Worm (Caenorhabditis elegans) whole organism, L2 larva: ENCODE data around the gene metl-18.

ENCODE experiments used
- C34F6.9 ChIP-seq: fragments of 150-350 bp; optimal IDR thresholded peaks from 2 replicates; lab custom pipeline; 2014; ENCODE audit warnings: missing biosample characterization, missing genetic modification characterization
- F13H6.1 ChIP-seq: sonication (generic microtip); optimal IDR thresholded peaks from 2 replicates; lab custom pipeline; 2016; ENCODE audit warnings: missing genetic modification characterization, missing compliant biosample characterization
- R02D3.7 ChIP-seq: fragments of 150-350 bp; optimal IDR thresholded peaks from 2 replicates; lab custom pipeline; 2014; ENCODE audit warnings: missing biosample characterization, missing genetic modification characterization
- Y55F3AM.14 ChIP-seq: fragments of 200-800 bp; sonication (Bioruptor generic); optimal IDR thresholded peaks from 2 replicates; lab custom pipeline; 2018; ENCODE audit warnings: mild to moderate bottlenecking, missing genetic modification characterization, missing compliant biosample characterization
- alr-1 ChIP-seq: fragments of 150-350 bp; optimal IDR thresholded peaks from 2 replicates; lab custom pipeline; 2014; ENCODE audit warnings: missing biosample characterization, missing genetic modification characterization
- ama-1 ChIP-seq: fragments of 150-350 bp; optimal IDR thresholded peaks from 2 replicates; lab custom pipeline; 2018; ENCODE audit warnings: inconsistent platforms
- blmp-1 ChIP-seq: sonication (generic microtip); optimal IDR thresholded peaks from 2 replicates; lab custom pipeline; 2017; ENCODE audit warnings: missing genetic modification characterization, mild to moderate bottlenecking, missing compliant biosample characterization, antibody characterized with exemption, moderate library complexity; ENCODE audit not compliant: insufficient read depth
- crh-2 ChIP-seq: sonication (generic microtip); optimal IDR thresholded peaks from 2 replicates; lab custom pipeline; 2017; ENCODE audit warnings: missing biosample characterization, missing genetic modification characterization
- dmd-4 ChIP-seq: sonication (generic microtip); optimal IDR thresholded peaks from 2 replicates; lab custom pipeline; 2017; ENCODE audit warnings: missing biosample characterization, missing genetic modification characterization
- egl-27 ChIP-seq: sonication (generic microtip); optimal IDR thresholded peaks from 3 replicates; lab custom pipeline; 2017; ENCODE audit warnings: missing biosample characterization, missing genetic modification reagents, missing genetic modification characterization
- elt-1 ChIP-seq: fragments of 150-350 bp; optimal IDR thresholded peaks from 2 replicates; lab custom pipeline; 2014; ENCODE audit warnings: missing biosample characterization, missing genetic modification characterization
- elt-3 ChIP-seq: sonication (generic microtip); optimal IDR thresholded peaks from 2 replicates; lab custom pipeline; 2017; ENCODE audit warnings: missing biosample characterization, missing genetic modification characterization
- fos-1 ChIP-seq: fragments of 150-350 bp; optimal IDR thresholded peaks from 2 replicates; lab custom pipeline; 2014; ENCODE audit warnings: missing biosample characterization, missing genetic modification characterization
- lin-39 ChIP-seq: fragments of 150-350 bp; optimal IDR thresholded peaks from 2 replicates; lab custom pipeline; 2014; ENCODE audit warnings: missing biosample characterization, missing genetic modification reagents, missing genetic modification characterization
- mab-5 ChIP-seq: fragments of 150-350 bp; optimal IDR thresholded peaks from 2 replicates; lab custom pipeline; 2014; ENCODE audit warnings: missing biosample characterization, missing genetic modification characterization
- mbf-1 ChIP-seq: sonication (generic microtip); optimal IDR thresholded peaks from 2 replicates; lab custom pipeline; 2017; ENCODE audit warnings: missing biosample characterization, missing genetic modification characterization
- nhr-10 ChIP-seq: sonication (generic microtip); optimal IDR thresholded peaks from 2 replicates; lab custom pipeline; 2017; ENCODE audit warnings: missing biosample characterization, missing genetic modification characterization
- nhr-11 ChIP-seq: fragments of 150-350 bp; optimal IDR thresholded peaks from 2 replicates; lab custom pipeline; 2014; ENCODE audit warnings: missing biosample characterization, missing genetic modification characterization
- nhr-129 ChIP-seq: fragments of 150-350 bp; optimal IDR thresholded peaks from 2 replicates; lab custom pipeline; 2014; ENCODE audit warnings: missing biosample characterization, missing genetic modification characterization
- nhr-21 ChIP-seq: fragments of 150-350 bp; optimal IDR thresholded peaks from 2 replicates; lab custom pipeline; 2014; ENCODE audit warnings: missing biosample characterization, missing genetic modification characterization
- nhr-23 ChIP-seq: fragments of 150-350 bp; optimal IDR thresholded peaks from 2 replicates; lab custom pipeline; 2014; ENCODE audit warnings: missing biosample characterization, missing genetic modification reagents, missing genetic modification characterization
- nhr-237 ChIP-seq: fragments of 150-350 bp; optimal IDR thresholded peaks from 2 replicates; lab custom pipeline; 2014; ENCODE audit warnings: missing biosample characterization, missing genetic modification characterization
- nhr-77 ChIP-seq: fragments of 150-350 bp; optimal IDR thresholded peaks from 2 replicates; lab custom pipeline; 2014; ENCODE audit warnings: missing biosample characterization, missing genetic modification characterization
- sma-3 ChIP-seq: sonication (generic microtip); optimal IDR thresholded peaks from 2 replicates; lab custom pipeline; 2016; ENCODE audit warnings: missing genetic modification reagents, missing genetic modification characterization, missing compliant biosample characterization
- sma-9 ChIP-seq, 2 experiments: fragments of 150-350 bp in 1 of 2; sonication (generic microtip) in 1 of 2; optimal IDR thresholded peaks; 2 replicates each; lab custom pipeline; 2014 to 2016; ENCODE audit warnings: missing genetic modification characterization in 2 of 2, mild to moderate bottlenecking in 1 of 2, missing biosample characterization in 1 of 2, missing compliant biosample characterization in 1 of 2, missing genetic modification reagents in 1 of 2, moderate library complexity in 1 of 2
- snpc-4 ChIP-seq: fragments of 150-350 bp; optimal IDR thresholded peaks from 2 replicates; lab custom pipeline; 2014; ENCODE audit warnings: missing biosample characterization, missing genetic modification characterization
- unc-62 ChIP-seq: fragments of 150-350 bp; optimal IDR thresholded peaks from 2 replicates; lab custom pipeline; 2014; ENCODE audit warnings: missing biosample characterization, missing genetic modification reagents, missing genetic modification characterization
- zag-1 ChIP-seq: fragments of 150-350 bp; optimal IDR thresholded peaks from 2 replicates; lab custom pipeline; 2014; ENCODE audit warnings: missing biosample characterization, missing genetic modification characterization
- ztf-1 ChIP-seq: fragments of 200-800 bp; sonication (Bioruptor generic); conservative IDR thresholded peaks from 2 replicates; pipeline ENCODE4 v1.3.6; 2022; ENCODE audit warnings: missing genetic modification characterization, missing compliant biosample characterization
- ztf-11 ChIP-seq: sonication (generic microtip); optimal IDR thresholded peaks from 2 replicates; lab custom pipeline; 2017; ENCODE audit warnings: missing biosample characterization, missing genetic modification characterization
- ztf-4 ChIP-seq: fragments of 150-350 bp; optimal IDR thresholded peaks from 2 replicates; lab custom pipeline; 2014; ENCODE audit warnings: missing biosample characterization, missing genetic modification characterization

metl-18 gene

DNA sequence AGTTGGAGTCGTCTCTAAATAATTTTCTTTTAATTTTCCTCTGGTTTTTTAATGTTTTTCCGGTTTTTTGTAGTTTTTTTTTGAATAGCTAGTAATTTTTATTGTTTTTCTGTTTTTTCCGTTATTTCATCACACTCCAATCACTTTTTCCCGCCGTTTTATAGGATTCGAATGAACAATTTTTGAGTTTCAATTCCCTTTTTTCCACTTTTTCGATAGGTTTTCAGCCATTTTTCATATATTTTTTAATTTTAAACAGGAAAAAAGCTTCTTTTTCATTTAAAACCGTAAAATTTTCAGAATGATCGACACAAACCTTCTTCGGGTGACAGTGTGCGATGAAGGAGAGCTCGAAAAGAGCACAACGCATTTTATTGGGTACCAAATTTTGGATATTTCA is 35.9 kb downstream of the metl-18 start, which contains the start of gene pph-6:
Gene pph-6, plus strand, starts transcription at position 301 of the 400 bp plus-strand sequence.
- TF ChIP-seq nhr-11 (no peak), ama-1 (lab: Kevin White, UChicago) (no peak), nhr-237 (no peak), mab-5 (tag; lab: Kevin White, UChicago) (no peak), alr-1 (tag; lab: Kevin White, UChicago) (no peak), nhr-21 (no peak), crh-2 (tag; lab: Kevin White, UChicago) (no peak), zag-1 (tag; lab: Kevin White, UChicago) (no peak), ztf-11 (no peak), ztf-4 (tag; lab: Kevin White, UChicago) (no peak), blmp-1 (tag; lab: Kevin White, UChicago) (no peak), ztf-1 (GFP tag; lab: Robert Waterston, UW) (no peak), snpc-4 (tag; lab: Kevin White, UChicago) (no peak), nhr-129 (no peak), Y55F3AM.14 (no peak), mbf-1 (no peak), nhr-77 (tag; lab: Kevin White, UChicago) (no peak), elt-1 (tag; lab: Kevin White, UChicago) (no peak)
- TF ChIP-seq, all 48 proteins: peak for 0

DNA sequence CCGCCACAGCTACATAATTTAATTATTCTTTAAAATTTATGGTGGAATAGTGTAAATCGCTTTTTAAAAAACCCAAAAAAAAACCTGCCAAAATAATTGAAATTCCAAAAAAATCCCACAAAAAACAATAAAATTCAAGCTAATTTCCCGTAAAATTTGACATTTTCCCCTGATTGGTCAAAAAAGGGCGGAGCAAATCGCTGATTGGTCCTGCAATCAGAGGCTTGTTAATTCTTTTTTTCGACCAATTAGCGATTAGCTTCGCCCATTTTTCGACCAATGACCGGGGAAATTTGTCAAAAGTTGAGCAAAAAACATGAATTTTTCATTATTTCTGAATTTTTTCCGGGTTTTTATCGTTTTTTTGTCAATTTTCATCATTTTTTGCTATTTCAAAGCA is 41.5 kb downstream of the metl-18 start:
- TF ChIP-seq nhr-11 (no peak), dmd-4 (no peak), lin-39 (tag; lab: Kevin White, UChicago) (no peak), R02D3.7 (tag; lab: Kevin White, UChicago) (no peak), nhr-77 (tag; lab: Kevin White, UChicago) (no peak), C34F6.9 (tag; lab: Kevin White, UChicago) (no peak), ztf-1 (GFP tag; lab: Robert Waterston, UW) (no peak)

DNA sequence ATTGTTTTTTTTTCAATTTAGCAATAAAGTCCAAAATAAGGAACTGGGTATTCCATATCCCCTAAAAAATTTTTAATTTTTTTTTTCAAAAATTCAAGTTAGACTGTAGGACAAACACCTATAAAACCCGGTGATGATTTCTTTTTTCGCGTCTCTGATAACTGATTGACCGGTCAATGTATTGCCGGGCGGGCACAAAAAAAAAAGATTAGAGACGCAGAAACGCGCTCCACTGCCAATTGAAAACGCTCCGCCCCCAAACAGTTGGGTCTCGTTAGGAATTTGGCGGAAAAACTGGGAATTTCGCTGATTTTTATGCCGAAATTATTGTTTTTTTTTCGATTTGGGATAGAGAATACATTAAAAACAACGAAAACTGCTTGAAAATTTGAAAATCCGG is 42.8 kb downstream of the metl-18 start:
- no peak for TF ChIP-seq nhr-10 (tag; lab: Kevin White, UChicago)
- TF ChIP-seq fos-1 (tag; lab: Kevin White, UChicago) = peak; percentile 39

DNA sequence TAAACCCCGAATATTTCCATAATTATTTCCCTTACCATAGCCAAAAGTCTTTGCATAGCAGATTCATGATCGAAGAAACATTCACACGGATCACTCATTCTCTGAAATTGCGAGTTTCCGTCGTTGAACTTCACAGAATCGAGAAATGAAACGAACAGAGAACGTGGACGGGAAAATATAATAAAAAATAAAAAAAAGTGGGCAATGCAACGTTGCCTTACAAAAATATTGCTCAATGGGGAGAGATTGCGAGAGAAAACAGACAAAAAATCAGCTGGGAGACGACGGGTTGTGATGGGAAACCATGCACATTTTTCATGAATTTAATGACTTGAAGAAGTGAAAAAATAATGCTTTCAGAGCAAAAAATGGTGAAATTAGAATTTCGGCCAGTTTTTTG is 44.1 kb downstream of the metl-18 start, which contains the start of gene smim-14:
Gene smim-14, minus strand, starts transcription at position 101 of the 400 bp plus-strand sequence.
- peak; percentile 13 for TF ChIP-seq fos-1 (tag; lab: Kevin White, UChicago)
- no peak for TF ChIP-seq unc-62 (GFP tag; lab: Kevin White, UChicago)

DNA sequence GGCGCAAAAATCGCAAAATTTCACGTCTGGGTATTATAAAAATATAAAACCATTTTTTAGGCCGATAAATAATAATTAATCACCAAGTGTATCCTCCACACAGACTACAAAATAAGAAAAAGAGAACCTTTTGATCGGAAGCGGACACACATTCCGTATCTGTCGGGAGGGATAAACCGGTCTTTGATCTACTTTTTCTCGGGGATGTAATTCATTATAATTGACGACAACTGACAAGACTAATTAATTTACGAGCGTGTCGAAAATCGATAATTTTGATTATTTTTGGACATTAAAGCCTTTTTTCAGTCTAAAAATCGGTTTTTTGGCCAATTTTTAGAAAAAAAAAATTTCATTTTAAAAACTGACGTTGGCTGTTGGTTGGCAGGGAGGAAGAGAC is 44.9 kb downstream of the metl-18 start:
- TF ChIP-seq unc-62 (GFP tag; lab: Kevin White, UChicago) (peak; percentile 1), sma-3 (GFP tag; lab: Kevin White, UChicago) (peak; percentile 7), ztf-1 (GFP tag; lab: Robert Waterston, UW) (no peak), nhr-21 (peak; percentile 22)

DNA sequence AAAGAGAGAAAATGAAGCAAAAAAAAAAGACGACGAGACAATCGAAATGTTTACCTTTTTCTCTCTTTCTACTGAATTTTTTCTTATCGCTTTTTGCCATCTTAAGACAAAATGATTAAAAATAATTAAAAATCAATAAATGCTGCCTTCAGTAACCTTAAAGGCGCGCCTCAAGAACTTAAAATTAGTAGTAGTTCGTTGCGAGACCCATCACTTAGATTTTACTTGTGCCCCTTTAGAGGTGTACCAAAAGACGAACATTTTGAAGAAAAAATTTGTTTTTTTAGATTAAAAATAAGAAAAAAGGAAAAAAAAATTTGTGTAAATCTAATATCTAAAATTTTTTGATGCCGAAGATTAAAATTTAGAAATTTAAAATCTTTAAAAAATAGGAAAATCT is 45.4 kb downstream of the metl-18 start:
- TF ChIP-seq alr-1 (tag; lab: Kevin White, UChicago) (no peak), elt-3 (tag; lab: Kevin White, UChicago) (no peak), sma-9 (GFP tag; optimal IDR thresholded peaks at IDR 0.05; lab: Kevin White, UChicago) (no peak), sma-9 (tag; optimal IDR thresholded peaks at IDR 0.05; lab: Kevin White, UChicago) (no peak), egl-27 (tag; lab: Kevin White, UChicago) (no peak), ama-1 (lab: Kevin White, UChicago) (no peak), nhr-23 (no peak), ztf-1 (GFP tag; lab: Robert Waterston, UW) (no peak), R02D3.7 (tag; lab: Kevin White, UChicago) (no peak), nhr-129 (no peak), F13H6.1 (tag; lab: Kevin White, UChicago) (no peak)
